Worm (Caenorhabditis elegans): Measurements from ENCODE around the gene nspb-12.
A peak's percentile ranks its signal among the peaks of the same experiment; 100 is the strongest.

nspb-12 gene

DNA sequence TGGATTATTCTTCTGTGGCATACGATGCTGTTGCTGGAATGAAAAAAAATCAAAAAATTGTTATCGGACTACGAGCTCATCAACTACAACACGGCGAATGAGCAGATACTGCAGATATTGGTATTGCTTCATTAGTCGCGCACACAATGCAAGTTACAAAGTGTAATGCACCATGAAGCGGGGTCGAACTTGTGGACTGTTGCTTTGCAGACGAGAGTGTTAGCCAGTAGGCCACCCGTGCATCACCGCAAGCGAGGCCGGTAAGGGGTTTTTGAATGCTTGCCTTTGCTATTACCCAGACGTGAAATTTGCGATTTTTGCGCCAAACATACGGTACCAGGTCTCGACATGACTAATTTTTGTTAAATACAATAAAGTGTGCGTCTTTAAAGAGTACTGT is 33.4 kb upstream of the nspb-12 start (continued):
- peak; percentile 64 for TF ChIP-seq nhr-25 (tag; optimal IDR thresholded peaks at IDR 0.05; ENCODE audit: borderline replicate concordance, insufficient read depth)
- TF ChIP-seq nhr-6 (tag; optimal IDR thresholded peaks at IDR 0.05): peak; percentile 58
- no peak for TF ChIP-seq ces-1 (GFP tag; optimal IDR thresholded peaks at IDR 0.05)
- TF ChIP-seq mxl-3 (GFP tag; optimal IDR thresholded peaks at IDR 0.05): peak; percentile 79
- TF ChIP-seq egl-43 (GFP tag; IDR thresholded peaks at IDR 0.05): peak; percentile 94
- peak; percentile 80 for TF ChIP-seq gei-8 (GFP tag; optimal IDR thresholded peaks at IDR 0.05)
- 0 out of 2 replicates have a peak, but pooled peaks have one; percentile 45 for TF ChIP-seq lin-29 (GFP tag; IDR thresholded peaks at IDR 0.05)
- no peak for TF ChIP-seq ceh-32 (tag; optimal IDR thresholded peaks at IDR 0.05; ENCODE audit: poor library complexity)
- TF ChIP-seq ceh-28 (tag; optimal IDR thresholded peaks at IDR 0.05): no peak
- TF ChIP-seq ctbp-1 (GFP tag; IDR thresholded peaks at IDR 0.05): peak; percentile 85
- no peak for TF ChIP-seq tag-97 (GFP tag; IDR thresholded peaks at IDR 0.05)
- TF ChIP-seq nhr-28 (tag; optimal IDR thresholded peaks at IDR 0.05): peak; percentile 59
- TF ChIP-seq cey-2 (tag; optimal IDR thresholded peaks at IDR 0.05; ENCODE audit: borderline replicate concordance, insufficient read depth): no peak
- TF ChIP-seq mxl-2 (GFP tag; conservative IDR thresholded peaks at IDR 0.05): 0 out of 2 replicates have a peak, but pooled peaks have one; percentile 46
- peak; percentile 87 for TF ChIP-seq ZK337.2 (GFP tag; IDR thresholded peaks at IDR 0.05)
- TF ChIP-seq nhr-48 (tag; optimal IDR thresholded peaks at IDR 0.05): peak; percentile 42

DNA sequence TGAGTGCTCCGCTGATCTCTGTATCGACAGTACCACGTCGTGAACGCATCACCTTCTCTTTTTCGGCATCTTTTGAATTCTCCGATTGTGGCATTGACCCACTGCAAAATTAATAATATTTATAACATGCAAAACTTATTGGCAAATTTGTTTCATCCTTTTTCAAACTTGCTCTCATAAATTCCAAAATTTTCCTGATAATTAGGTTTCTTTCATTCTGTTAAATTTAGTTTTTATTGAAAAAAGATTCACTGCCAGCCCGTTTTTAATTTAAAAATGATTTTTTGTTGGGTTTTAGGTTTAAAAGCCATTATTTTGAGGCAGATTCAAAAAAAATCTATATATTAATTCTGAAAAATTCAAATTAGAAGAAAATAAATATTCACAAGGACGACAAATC is 31.4 kb upstream of the nspb-12 start, which contains the start of gene wdr-37:
wdr-37 (minus strand) TSS at position 101 of the 400 bp plus-strand sequence.
- TF ChIP-seq snpc-1.2 (GFP tag; IDR thresholded peaks at IDR 0.05) (no peak), hmg-1.1 (GFP tag; IDR thresholded peaks at IDR 0.05) (no peak), mdt-29 (GFP tag; IDR thresholded peaks at IDR 0.05) (no peak), mep-1 (tag; optimal IDR thresholded peaks at IDR 0.05) (peak; percentile 12)

DNA sequence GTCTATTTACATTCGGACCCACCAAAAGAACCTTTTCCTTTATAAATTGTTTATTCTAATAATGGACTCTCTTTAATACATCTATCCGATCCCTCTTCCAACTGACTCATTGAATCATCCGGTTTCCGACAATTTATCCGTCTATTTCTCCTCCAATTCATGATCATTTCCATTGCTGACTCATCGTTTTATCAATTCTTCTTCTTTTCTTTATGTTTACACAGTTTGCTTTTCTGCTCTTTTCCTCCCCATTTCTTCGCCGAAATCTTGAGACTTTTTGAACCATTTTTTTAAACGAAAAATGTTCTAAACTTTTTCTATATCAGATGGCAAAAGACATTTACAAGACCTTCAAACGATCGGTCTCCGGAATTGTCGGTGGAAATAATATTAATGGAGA is 26.9 kb upstream of the nspb-12 start, which contains the start of gene ced-6:
ced-6 (plus strand) TSS at position 327 of the 400 bp plus-strand sequence.
- TF ChIP-seq aha-1 (tag) (peak; percentile 81), mdt-29 (GFP tag; IDR thresholded peaks at IDR 0.05) (no peak), dve-1 (tag; optimal IDR thresholded peaks at IDR 0.05; ENCODE audit: insufficient read depth) (peak; percentile 9)

DNA sequence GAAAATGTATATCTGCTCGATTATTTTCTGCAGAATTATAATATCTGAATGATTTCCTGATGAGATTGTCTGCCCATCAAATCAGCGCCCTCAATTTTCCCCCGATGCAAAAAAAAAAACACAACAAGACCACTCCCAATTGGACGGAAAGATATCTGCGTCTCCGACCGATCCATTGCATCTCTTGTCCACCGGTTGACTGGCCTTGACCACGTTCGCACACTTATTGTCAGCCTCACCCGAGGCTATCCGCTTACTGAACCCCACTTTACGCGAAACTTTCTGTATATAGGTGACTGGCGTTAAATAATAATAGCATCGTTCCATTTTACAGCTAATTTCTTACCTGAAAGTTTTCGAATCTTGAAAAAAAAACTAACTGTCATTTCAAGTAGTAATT is 25.8 kb upstream of the nspb-12 start:
- TF ChIP-seq mdl-1 (tag; optimal IDR thresholded peaks at IDR 0.05): peak in 1 of 2 experiments; percentile 22
- TF ChIP-seq ama-1 (optimal IDR thresholded peaks at IDR 0.05): peak; percentile 80
- peak; percentile 76 for TF ChIP-seq nhr-25 (tag; optimal IDR thresholded peaks at IDR 0.05; ENCODE audit: borderline replicate concordance, insufficient read depth)
- no peak for TF ChIP-seq lin-29 (GFP tag; IDR thresholded peaks at IDR 0.05)
- TF ChIP-seq dve-1 (tag; optimal IDR thresholded peaks at IDR 0.05; ENCODE audit: insufficient read depth): peak; percentile 28
- no peak for TF ChIP-seq lin-13 (GFP tag; optimal IDR thresholded peaks at IDR 0.05)
- peak; percentile 38; the same call in 1 of the 2 replicates for TF ChIP-seq hmg-1.1 (GFP tag; IDR thresholded peaks at IDR 0.05)
- no peak for TF ChIP-seq mdt-29 (GFP tag; IDR thresholded peaks at IDR 0.05)
- no peak for TF ChIP-seq zip-2 (tag; optimal IDR thresholded peaks at IDR 0.05)
- peak in 1 of 2 experiments; percentile 37 for TF ChIP-seq lsy-2 (tag; optimal IDR thresholded peaks at IDR 0.05)
- 0 out of 2 replicates have a peak, but pooled peaks have one; percentile 17 for TF ChIP-seq madf-9 (GFP tag; conservative IDR thresholded peaks at IDR 0.05)
- peak; percentile 43 for TF ChIP-seq mxl-3 (GFP tag; optimal IDR thresholded peaks at IDR 0.05)
- peak; percentile 32 for TF ChIP-seq lin-38 (GFP tag; IDR thresholded peaks at IDR 0.05)
- TF ChIP-seq aha-1 (tag): peak; percentile 38
- TF ChIP-seq mes-2 (tag; optimal IDR thresholded peaks at IDR 0.05; ENCODE audit: poor library complexity, severe bottlenecking): peak; percentile 62
- TF ChIP-seq arid-1 (GFP tag; conservative IDR thresholded peaks at IDR 0.05): 0 out of 2 replicates have a peak, but pooled peaks have one; percentile 26
- peak; percentile 43 for TF ChIP-seq nhr-28 (tag; optimal IDR thresholded peaks at IDR 0.05)
- peak in 1 of 2 experiments; percentile 7 for TF ChIP-seq daf-16 (GFP tag; optimal IDR thresholded peaks at IDR 0.05)
- no peak for TF ChIP-seq daf-16 (tag; optimal IDR thresholded peaks at IDR 0.05)
